Worm (Caenorhabditis elegans): ENCODE results near the gene C34F6.9.

DNA sequence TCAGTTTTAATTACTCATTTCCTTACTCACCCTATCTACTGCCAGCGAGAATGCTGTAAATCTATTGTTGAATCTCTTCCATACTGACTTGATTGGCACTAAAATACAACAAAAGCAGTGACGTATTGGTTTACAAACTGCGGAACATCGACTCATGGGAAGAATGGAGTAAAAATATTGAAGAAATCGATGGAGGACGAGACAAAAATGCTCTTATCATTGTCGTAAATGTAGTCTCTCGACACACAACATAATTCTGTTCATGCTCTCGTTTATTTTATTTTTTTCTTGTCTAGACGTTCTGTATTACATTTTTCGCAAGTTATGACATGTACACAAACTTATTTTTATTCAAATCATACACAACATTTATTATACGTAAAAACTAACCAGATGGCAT is 18.7 kb downstream of the C34F6.9 start, which contains the start of gene C34F6.11:
- no peak for TF ChIP-seq cog-1 (tag; optimal IDR thresholded peaks at IDR 0.05)
- no peak for TF ChIP-seq T22C8.4 (GFP tag; IDR thresholded peaks at IDR 0.05)
